Fruit fly (Drosophila melanogaster): Measurements from ENCODE around the gene CG32119.

The CG32119 gene

dm6 chr3L:13252952-13253478 lies 4.5 kb upstream of the CG32119 start:
- peak; percentile 51 for TF ChIP-seq CG13894 (tag; optimal IDR thresholded peaks at IDR 0.05)
- TF ChIP-seq Eip74EF (GFP tag; optimal IDR thresholded peaks at IDR 0.05), result peak in 1 of 2 experiments; percentile 85
- peak; percentile 43; the same call in 1 of the 2 replicates for TF ChIP-seq vvl (GFP tag; IDR thresholded peaks at IDR 0.05)
- TF ChIP-seq Aef1 (GFP tag; IDR thresholded peaks at IDR 0.05), result no peak
- peak; percentile 52 for TF ChIP-seq CG12769 (tag; optimal IDR thresholded peaks at IDR 0.05)
- TF ChIP-seq sd (tag; optimal IDR thresholded peaks at IDR 0.05), result peak; percentile 7
- TF ChIP-seq CG12155 (GFP tag; optimal IDR thresholded peaks at IDR 0.05), result no peak
- peak; percentile 83 for TF ChIP-seq grn (GFP tag; optimal IDR thresholded peaks at IDR 0.05)
- TF ChIP-seq abd-A (tag; optimal IDR thresholded peaks at IDR 0.05), result peak; percentile 67
- peak; percentile 83; the same call in 3 of the 4 replicates for TF ChIP-seq chinmo (GFP tag; IDR thresholded peaks at IDR 0.05; ENCODE audit: partially characterized antibody)
- TF ChIP-seq tap (tag; optimal IDR thresholded peaks at IDR 0.05), result no peak

dm6 chr3L:13251786-13252185 lies 3.3 kb upstream of the CG32119 start:
- 0 out of 2 replicates have a peak, but pooled peaks have one; percentile 5 for TF ChIP-seq Drgx (GFP tag; IDR thresholded peaks at IDR 0.05)
- TF ChIP-seq ewg (GFP tag; optimal IDR thresholded peaks at IDR 0.05), result no peak
- no peak for TF ChIP-seq CG3407 (GFP tag; optimal IDR thresholded peaks at IDR 0.05)
- peak; percentile 20; the same call in 1 of the 2 replicates for TF ChIP-seq CG32772 (GFP tag; IDR thresholded peaks at IDR 0.05)
- peak; percentile 33 for TF ChIP-seq sqz (GFP tag; optimal IDR thresholded peaks at IDR 0.05)
- TF ChIP-seq tna (GFP tag; IDR thresholded peaks at IDR 0.05; ENCODE audit: partially characterized antibody), result 0 out of 2 replicates have a peak, but pooled peaks have one; percentile 25
- 0 out of 4 replicates have a peak, but pooled peaks have one; percentile 7 for TF ChIP-seq chinmo (GFP tag; IDR thresholded peaks at IDR 0.05; ENCODE audit: partially characterized antibody)

- TF ChIP-seq gce (GFP tag; IDR thresholded peaks at IDR 0.05) (no peak), sr (GFP tag; IDR thresholded peaks at IDR 0.05) (peak; percentile 62; the same call in 2 of the 3 replicates), abd-A (tag; optimal IDR thresholded peaks at IDR 0.05) (peak; percentile 16), tx (GFP tag; optimal IDR thresholded peaks at IDR 0.05) (no peak), sd (tag; optimal IDR thresholded peaks at IDR 0.05) (peak; percentile 31), Blimp-1 (GFP tag; optimal IDR thresholded peaks at IDR 0.05) (peak; percentile 94), CG7987 (GFP tag; optimal IDR thresholded peaks at IDR 0.05) (no peak), oc (tag; optimal IDR thresholded peaks at IDR 0.05) (peak; percentile 18), CG11504 (tag; optimal IDR thresholded peaks at IDR 0.05) (no peak), CG12769 (tag; optimal IDR thresholded peaks at IDR 0.05) (peak; percentile 39)
These were observed 1.6 kb upstream of the CG32119 start for dm6 chr3L:13250071-13250470.

- TF ChIP-seq dm (GFP tag; optimal IDR thresholded peaks at IDR 0.05) (no peak), Scr (GFP tag; IDR thresholded peaks at IDR 0.05; ENCODE audit: partially characterized antibody) (peak; percentile 40), CG11723 (GFP tag; optimal IDR thresholded peaks at IDR 0.05) (no peak), CG6791 (GFP tag; IDR thresholded peaks at IDR 0.05; ENCODE audit: partially characterized antibody) (peak; percentile 64; the same call in 1 of the 3 replicates), az2 (GFP tag; optimal IDR thresholded peaks at IDR 0.05) (no peak), CG9215 (GFP tag; IDR thresholded peaks at IDR 0.05) (no peak), Bdp1 (GFP tag; optimal IDR thresholded peaks at IDR 0.05) (peak; percentile 92), eve (GFP tag; optimal IDR thresholded peaks at IDR 0.05) (peak in 1 of 2 experiments; percentile 7), sug (tag; optimal IDR thresholded peaks at IDR 0.05) (no peak), CG14860 (GFP tag; IDR thresholded peaks at IDR 0.05; ENCODE audit: partially characterized antibody) (0 out of 3 replicates have a peak, but pooled peaks have one; percentile 24), eyg (GFP tag; optimal IDR thresholded peaks at IDR 0.05) (no peak), CG10274 (GFP tag; optimal IDR thresholded peaks at IDR 0.05) (no peak), CG16813 (GFP tag; IDR thresholded peaks at IDR 0.05; ENCODE audit: partially characterized antibody) (peak; percentile 58), gt (GFP tag; IDR thresholded peaks at IDR 0.05) (no peak), CG30403 (GFP tag; optimal IDR thresholded peaks at IDR 0.05) (no peak), sens (GFP tag) (peak; percentile 48), CG4730 (GFP tag; IDR thresholded peaks at IDR 0.05) (no peak), bsh (GFP tag; optimal IDR thresholded peaks at IDR 0.05) (no peak), ab (GFP tag; optimal IDR thresholded peaks at IDR 0.05) (no peak), HmgD (GFP tag; optimal IDR thresholded peaks at IDR 0.05) (no peak), Nf-YA (GFP tag; IDR thresholded peaks at IDR 0.05) (no peak)
These were observed 872 bp upstream of the CG32119 start for dm6 chr3L:13249374-13249773.

Measured in whole organism, embryonic.